Worm (Caenorhabditis elegans): Measurements from ENCODE around the gene srw-3.

Gene srw-3

DNA sequence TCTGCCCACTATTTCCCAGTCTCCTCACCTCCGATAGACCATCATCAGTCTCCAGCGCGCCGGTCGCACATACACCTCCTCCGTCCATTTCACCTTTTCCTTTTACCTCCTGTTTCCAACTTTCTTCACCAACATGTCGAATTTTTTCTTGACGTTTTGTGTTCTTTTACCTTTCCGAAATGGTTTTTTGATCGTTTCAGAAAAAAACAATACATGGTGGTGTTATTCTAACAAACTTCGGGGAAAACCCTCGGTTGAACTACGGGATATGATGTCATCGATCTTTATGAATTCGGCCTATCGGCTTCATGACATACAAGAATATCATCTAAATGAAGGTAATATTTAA is 23.2 kb downstream of the srw-3 start, which contains the start of gene Y97E10C.1:
Gene Y97E10C.1, plus strand, starts transcription at position 201 of the 349 bp plus-strand sequence.
- TF ChIP-seq nhr-23 (tag; optimal IDR thresholded peaks at IDR 0.05), result no peak
- no peak for TF ChIP-seq aly-2 (tag; optimal IDR thresholded peaks at IDR 0.05)
- TF ChIP-seq nhr-129 (tag; optimal IDR thresholded peaks at IDR 0.05), result no peak
- no peak for TF ChIP-seq nhr-237 (tag; optimal IDR thresholded peaks at IDR 0.05)
- no peak for TF ChIP-seq elt-3 (tag; optimal IDR thresholded peaks at IDR 0.05)
- TF ChIP-seq unc-55 (GFP tag; optimal IDR thresholded peaks at IDR 0.05), result no peak
- TF ChIP-seq crh-2 (tag; optimal IDR thresholded peaks at IDR 0.05), result no peak
- TF ChIP-seq lin-39 (tag; optimal IDR thresholded peaks at IDR 0.05), result no peak
- TF ChIP-seq ztf-11 (tag; optimal IDR thresholded peaks at IDR 0.05), result no peak
- TF ChIP-seq F13H6.1 (tag; optimal IDR thresholded peaks at IDR 0.05), result no peak
- TF ChIP-seq mab-5 (tag; optimal IDR thresholded peaks at IDR 0.05), result no peak
- TF ChIP-seq nhr-25 (tag; optimal IDR thresholded peaks at IDR 0.05), result no peak
- no peak for TF ChIP-seq nhr-12 (tag; optimal IDR thresholded peaks at IDR 0.05)
- no peak for TF ChIP-seq mbf-1 (tag; optimal IDR thresholded peaks at IDR 0.05)
- no peak for TF ChIP-seq nhr-77 (tag; optimal IDR thresholded peaks at IDR 0.05)
- TF ChIP-seq ZK546.5 (tag; optimal IDR thresholded peaks at IDR 0.05), result no peak
- no peak for TF ChIP-seq elt-1 (tag; optimal IDR thresholded peaks at IDR 0.05)
- no peak for TF ChIP-seq lin-11 (tag; optimal IDR thresholded peaks at IDR 0.05)
- TF ChIP-seq dmd-4 (tag; optimal IDR thresholded peaks at IDR 0.05), result no peak
- no peak for TF ChIP-seq egl-27 (tag; optimal IDR thresholded peaks at IDR 0.05)

DNA sequence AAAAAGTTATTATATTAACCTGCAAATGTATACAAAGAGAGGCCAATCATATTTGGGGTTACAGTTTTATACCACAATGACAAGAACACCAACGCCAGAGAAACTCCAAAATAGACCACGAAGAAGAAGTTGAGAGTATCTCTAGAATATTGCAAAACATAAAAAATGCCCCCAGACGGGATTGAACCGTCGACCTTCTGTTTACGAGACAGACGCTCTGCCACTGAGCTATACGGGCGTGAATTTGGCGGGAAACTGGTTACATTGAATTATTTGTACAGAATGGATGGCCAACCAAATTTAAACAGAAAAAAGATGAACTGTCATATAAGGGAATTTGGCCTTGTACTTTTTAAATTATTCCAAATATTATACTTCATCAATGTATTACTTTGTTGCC is 25.1 kb downstream of the srw-3 start:
- no peak for TF ChIP-seq mab-5 (tag; optimal IDR thresholded peaks at IDR 0.05)
- no peak for TF ChIP-seq egl-27 (tag; optimal IDR thresholded peaks at IDR 0.05)
- TF ChIP-seq nhr-10 (tag; optimal IDR thresholded peaks at IDR 0.05), result no peak
- peak; percentile 57 for TF ChIP-seq Y55F3AM.14 (GFP tag; optimal IDR thresholded peaks at IDR 0.05)
- TF ChIP-seq alr-1 (tag; optimal IDR thresholded peaks at IDR 0.05), result no peak
- peak; percentile 44 for TF ChIP-seq lin-13 (GFP tag; optimal IDR thresholded peaks at IDR 0.05)
- peak; percentile 57 for TF ChIP-seq sma-3 (GFP tag; optimal IDR thresholded peaks at IDR 0.05)
- peak; percentile 68 for TF ChIP-seq crh-2 (tag; optimal IDR thresholded peaks at IDR 0.05)
- TF ChIP-seq skn-1 (tag; optimal IDR thresholded peaks at IDR 0.05), result no peak
- TF ChIP-seq nhr-23 (tag; optimal IDR thresholded peaks at IDR 0.05), result no peak
- peak; percentile 20 for TF ChIP-seq nhr-6 (tag; optimal IDR thresholded peaks at IDR 0.05)
- TF ChIP-seq lin-11 (tag; optimal IDR thresholded peaks at IDR 0.05), result no peak
- no peak for TF ChIP-seq elt-1 (tag; optimal IDR thresholded peaks at IDR 0.05)
- TF ChIP-seq zag-1 (tag; optimal IDR thresholded peaks at IDR 0.05), result no peak
- TF ChIP-seq sem-4 (tag; optimal IDR thresholded peaks at IDR 0.05), result peak; percentile 19
- no peak for TF ChIP-seq ztf-1 (GFP tag; conservative IDR thresholded peaks at IDR 0.05)
- TF ChIP-seq lsy-2 (tag; optimal IDR thresholded peaks at IDR 0.05), result peak in 1 of 2 experiments; percentile 52
- peak; percentile 42 for TF ChIP-seq gmeb-1 (tag; optimal IDR thresholded peaks at IDR 0.05)
- TF ChIP-seq ztf-11 (tag; optimal IDR thresholded peaks at IDR 0.05), result no peak
- peak; percentile 63 for TF ChIP-seq ztf-4 (tag; optimal IDR thresholded peaks at IDR 0.05)
- TF ChIP-seq aly-2 (tag; optimal IDR thresholded peaks at IDR 0.05), result no peak
- peak; percentile 61 for TF ChIP-seq ama-1 (optimal IDR thresholded peaks at IDR 0.05)
- no peak for TF ChIP-seq nhr-237 (tag; optimal IDR thresholded peaks at IDR 0.05)
- peak; percentile 49 for TF ChIP-seq nhr-21 (tag; optimal IDR thresholded peaks at IDR 0.05)
- no peak for TF ChIP-seq nhr-77 (tag; optimal IDR thresholded peaks at IDR 0.05)
- no peak for TF ChIP-seq peb-1 (tag; optimal IDR thresholded peaks at IDR 0.05)
- TF ChIP-seq dmd-4 (tag; optimal IDR thresholded peaks at IDR 0.05), result no peak
- TF ChIP-seq nhr-12 (tag; optimal IDR thresholded peaks at IDR 0.05), result no peak
- no peak for TF ChIP-seq elt-3 (tag; optimal IDR thresholded peaks at IDR 0.05)
- no peak for TF ChIP-seq ceh-16 (tag; optimal IDR thresholded peaks at IDR 0.05)
- peak; percentile 68 for TF ChIP-seq F13H6.1 (tag; optimal IDR thresholded peaks at IDR 0.05)
- TF ChIP-seq mdl-1 (tag; optimal IDR thresholded peaks at IDR 0.05), result no peak
- peak; percentile 42 for TF ChIP-seq sma-9 (GFP tag; optimal IDR thresholded peaks at IDR 0.05)
- no peak for TF ChIP-seq sma-9 (tag; optimal IDR thresholded peaks at IDR 0.05)
- no peak for TF ChIP-seq blmp-1 (tag; optimal IDR thresholded peaks at IDR 0.05; ENCODE audit: insufficient read depth)
- TF ChIP-seq nhr-11 (tag; optimal IDR thresholded peaks at IDR 0.05), result no peak
- no peak for TF ChIP-seq unc-39 (tag; optimal IDR thresholded peaks at IDR 0.05)
- TF ChIP-seq snpc-4 (tag; optimal IDR thresholded peaks at IDR 0.05), result no peak
- TF ChIP-seq unc-62 (GFP tag; optimal IDR thresholded peaks at IDR 0.05), result no peak
- TF ChIP-seq mbf-1 (tag; optimal IDR thresholded peaks at IDR 0.05), result no peak
- TF ChIP-seq nhr-129 (tag; optimal IDR thresholded peaks at IDR 0.05), result peak; percentile 67
- peak; percentile 24 for TF ChIP-seq unc-55 (GFP tag; optimal IDR thresholded peaks at IDR 0.05)
- TF ChIP-seq nhr-25 (tag; optimal IDR thresholded peaks at IDR 0.05), result peak; percentile 46
- peak; percentile 15 for TF ChIP-seq C34F6.9 (tag; optimal IDR thresholded peaks at IDR 0.05)
- TF ChIP-seq ceh-82 (tag; optimal IDR thresholded peaks at IDR 0.05), result no peak
- no peak for TF ChIP-seq R02D3.7 (tag; optimal IDR thresholded peaks at IDR 0.05)
- TF ChIP-seq fos-1 (tag; optimal IDR thresholded peaks at IDR 0.05), result peak; percentile 63
- TF ChIP-seq ZK546.5 (tag; optimal IDR thresholded peaks at IDR 0.05), result no peak
- TF ChIP-seq lin-39 (tag; optimal IDR thresholded peaks at IDR 0.05), result no peak

All from whole organism, L2 larva.